Worm (Caenorhabditis elegans): ENCODE data around the gene F10E9.11.

ce11 chrIII:8286824-8287223 lies 32.2 kb downstream of the F10E9.11 start:
- no peak for TF ChIP-seq rnt-1 (tag; optimal IDR thresholded peaks at IDR 0.05)
- TF ChIP-seq F13H6.1 (tag; optimal IDR thresholded peaks at IDR 0.05): no peak
- TF ChIP-seq ets-4 (tag; optimal IDR thresholded peaks at IDR 0.05): no peak
- TF ChIP-seq pha-4 (tag; optimal IDR thresholded peaks at IDR 0.05): no peak
- no peak for TF ChIP-seq hlh-13 (GFP tag; optimal IDR thresholded peaks at IDR 0.05)
- TF ChIP-seq unc-55 (GFP tag; optimal IDR thresholded peaks at IDR 0.05): no peak
- no peak for TF ChIP-seq zip-5 (tag; optimal IDR thresholded peaks at IDR 0.05)
- TF ChIP-seq C38D4.7 (GFP tag; optimal IDR thresholded peaks at IDR 0.05): no peak
- TF ChIP-seq hlh-8 (tag; optimal IDR thresholded peaks at IDR 0.05): no peak
- TF ChIP-seq ahr-1 (tag; optimal IDR thresholded peaks at IDR 0.05): no peak
- no peak for TF ChIP-seq ttx-3 (tag; optimal IDR thresholded peaks at IDR 0.05)
- TF ChIP-seq pqm-1 (tag; optimal IDR thresholded peaks at IDR 0.05): no peak
- no peak for TF ChIP-seq pax-1 (tag; optimal IDR thresholded peaks at IDR 0.05)

Measured in whole organism, late embryonic.